Worm (Caenorhabditis elegans): ENCODE measurements around the gene fip-1.

The fip-1 gene

ce11 chrIII:8622435-8622834 lies 17.1 kb upstream of the fip-1 start, which contains the start of gene ceh-16:
Gene ceh-16 (plus strand): TSS chrIII:8622735.
- TF ChIP-seq spr-1 (tag; optimal IDR thresholded peaks at IDR 0.05) (no peak), tra-1 (GFP tag; IDR thresholded peaks at IDR 0.05) (no peak), Y5F2A.4 (GFP tag; optimal IDR thresholded peaks at IDR 0.05) (no peak), ctbp-1 (GFP tag; IDR thresholded peaks at IDR 0.05) (no peak), R02D3.7 (tag; optimal IDR thresholded peaks at IDR 0.05) (no peak), sdz-12 (GFP tag; optimal IDR thresholded peaks at IDR 0.05) (no peak), aha-1 (tag) (no peak), fkh-10 (GFP tag; optimal IDR thresholded peaks at IDR 0.05) (no peak), F10B5.3 (tag; optimal IDR thresholded peaks at IDR 0.05) (no peak), Y48G9A.11 (GFP tag; IDR thresholded peaks at IDR 0.05) (no peak), F26F4.8 (GFP tag; conservative IDR thresholded peaks at IDR 0.05) (no peak), egl-43 (GFP tag; IDR thresholded peaks at IDR 0.05) (no peak)

ce11 chrIII:8625125-8625524 lies 14.4 kb upstream of the fip-1 start:
- TF ChIP-seq ceh-32 (tag; optimal IDR thresholded peaks at IDR 0.05; ENCODE audit: poor library complexity) = no peak
- TF ChIP-seq unc-62 (GFP tag; optimal IDR thresholded peaks at IDR 0.05 in 1 of 2) = peak in 1 of 2 experiments; percentile 51
- TF ChIP-seq unc-62 (tag; optimal IDR thresholded peaks at IDR 0.05) = no peak

DNA sequence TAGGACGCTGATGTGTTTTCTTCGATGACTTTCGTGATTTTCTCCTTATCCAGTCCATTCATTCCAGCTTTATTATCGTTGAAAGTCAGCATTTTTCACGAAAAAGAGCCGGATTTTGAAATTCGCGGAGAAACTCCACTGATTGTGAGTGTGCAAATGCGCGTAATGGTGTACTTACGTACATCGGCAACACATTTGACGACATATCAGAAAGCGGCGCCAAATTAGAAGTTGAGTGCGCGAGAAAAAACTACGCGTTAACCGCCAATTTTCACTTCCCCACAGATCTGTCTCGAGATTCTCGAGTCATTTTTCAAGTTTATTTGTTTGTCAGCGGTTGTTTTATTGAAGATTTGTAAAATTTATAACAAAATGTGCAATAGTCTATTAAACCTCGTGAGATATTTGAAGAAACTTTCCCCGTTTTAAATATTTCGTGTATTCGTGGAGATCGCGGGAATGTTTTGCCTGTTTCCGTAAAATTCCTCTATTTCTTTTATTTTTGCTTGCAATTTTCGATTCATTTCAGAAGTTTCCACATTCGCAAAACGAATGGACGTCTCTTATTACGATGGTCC lies 11.1 kb upstream of the fip-1 start, which contains the start of the genes polk-1 and gpr-1:
Gene polk-1 (minus strand): TSS at position 186 of the 578 bp plus-strand sequence.
Gene gpr-1 (plus strand): TSS at position 528 of the 578 bp plus-strand sequence.
- TF ChIP-seq F37D6.2 (tag; optimal IDR thresholded peaks at IDR 0.05) = no peak
- peak; percentile 3 for TF ChIP-seq lin-13 (GFP tag; optimal IDR thresholded peaks at IDR 0.05)
- no peak for TF ChIP-seq Y75B8A.6 (GFP tag; IDR thresholded peaks at IDR 0.05)
- TF ChIP-seq lin-38 (GFP tag; IDR thresholded peaks at IDR 0.05) = peak; percentile 54
- TF ChIP-seq unc-39 (tag; optimal IDR thresholded peaks at IDR 0.05) = no peak
- TF ChIP-seq mxl-2 (GFP tag; conservative IDR thresholded peaks at IDR 0.05) = no peak
- TF ChIP-seq F10B5.3 (tag; optimal IDR thresholded peaks at IDR 0.05) = no peak
- peak; percentile 72 for TF ChIP-seq dpl-1 (GFP tag; optimal IDR thresholded peaks at IDR 0.05)

ce11 chrIII:8630833-8631232 lies 8.7 kb upstream of the fip-1 start, which contains the start of gene dnj-10:
Gene dnj-10 (plus strand): TSS chrIII:8631165.
- no peak for TF ChIP-seq lir-3 (tag; optimal IDR thresholded peaks at IDR 0.05)
- TF ChIP-seq hif-1 (tag; optimal IDR thresholded peaks at IDR 0.05) = no peak
- TF ChIP-seq dpl-1 (GFP tag; optimal IDR thresholded peaks at IDR 0.05) = peak; percentile 92
- no peak for TF ChIP-seq mdl-1 (tag; optimal IDR thresholded peaks at IDR 0.05)
- no peak for TF ChIP-seq F26F4.8 (GFP tag; conservative IDR thresholded peaks at IDR 0.05)
- TF ChIP-seq nhr-41 (GFP tag; IDR thresholded peaks at IDR 0.05) = no peak
- TF ChIP-seq Y75B8A.6 (GFP tag; IDR thresholded peaks at IDR 0.05) = no peak
- 0 out of 2 replicates have a peak, but pooled peaks have one; percentile 8 for TF ChIP-seq hmg-1.1 (GFP tag; IDR thresholded peaks at IDR 0.05)
- no peak for TF ChIP-seq php-3 (GFP tag; IDR thresholded peaks at IDR 0.05)
- TF ChIP-seq tra-1 (GFP tag; IDR thresholded peaks at IDR 0.05) = no peak
- 0 out of 2 replicates have a peak, but pooled peaks have one; percentile 27 for TF ChIP-seq ctbp-1 (GFP tag; IDR thresholded peaks at IDR 0.05)
- no peak for TF ChIP-seq nhr-25 (tag; optimal IDR thresholded peaks at IDR 0.05; ENCODE audit: borderline replicate concordance, insufficient read depth)
- peak; percentile 70 for TF ChIP-seq lin-38 (GFP tag; IDR thresholded peaks at IDR 0.05)
- no peak for TF ChIP-seq Y105C5A.15 (GFP tag; IDR thresholded peaks at IDR 0.05)
- TF ChIP-seq ztf-11 (tag; optimal IDR thresholded peaks at IDR 0.05) = no peak
- TF ChIP-seq nhr-77 (tag; optimal IDR thresholded peaks at IDR 0.05) = no peak
- no peak for TF ChIP-seq mxl-2 (GFP tag; conservative IDR thresholded peaks at IDR 0.05)
- no peak for TF ChIP-seq lin-29 (GFP tag; IDR thresholded peaks at IDR 0.05)
- TF ChIP-seq lim-7 (GFP tag; IDR thresholded peaks at IDR 0.05) = no peak
- no peak for TF ChIP-seq ZK546.5 (tag; optimal IDR thresholded peaks at IDR 0.05)
- no peak for TF ChIP-seq ztf-7 (tag; optimal IDR thresholded peaks at IDR 0.05)
- no peak for TF ChIP-seq ama-1 (optimal IDR thresholded peaks at IDR 0.05)
- TF ChIP-seq ZK337.2 (GFP tag; IDR thresholded peaks at IDR 0.05) = no peak
- TF ChIP-seq lin-15B (tag; optimal IDR thresholded peaks at IDR 0.05) = no peak
- peak; percentile 69 for TF ChIP-seq mes-2 (tag; optimal IDR thresholded peaks at IDR 0.05; ENCODE audit: poor library complexity, severe bottlenecking)
- TF ChIP-seq madf-5 (GFP tag; IDR thresholded peaks at IDR 0.05) = no peak
- no peak for TF ChIP-seq unc-39 (tag; optimal IDR thresholded peaks at IDR 0.05)
- no peak for TF ChIP-seq snpc-1.2 (GFP tag; IDR thresholded peaks at IDR 0.05)
- no peak for TF ChIP-seq nhr-11 (tag; optimal IDR thresholded peaks at IDR 0.05)
- TF ChIP-seq lin-39 (tag; optimal IDR thresholded peaks at IDR 0.05) = no peak
- TF ChIP-seq nhr-28 (tag; optimal IDR thresholded peaks at IDR 0.05) = peak; percentile 25
